Fruit fly (Drosophila melanogaster): ENCODE measurements around the gene mRpS7.

DNA sequence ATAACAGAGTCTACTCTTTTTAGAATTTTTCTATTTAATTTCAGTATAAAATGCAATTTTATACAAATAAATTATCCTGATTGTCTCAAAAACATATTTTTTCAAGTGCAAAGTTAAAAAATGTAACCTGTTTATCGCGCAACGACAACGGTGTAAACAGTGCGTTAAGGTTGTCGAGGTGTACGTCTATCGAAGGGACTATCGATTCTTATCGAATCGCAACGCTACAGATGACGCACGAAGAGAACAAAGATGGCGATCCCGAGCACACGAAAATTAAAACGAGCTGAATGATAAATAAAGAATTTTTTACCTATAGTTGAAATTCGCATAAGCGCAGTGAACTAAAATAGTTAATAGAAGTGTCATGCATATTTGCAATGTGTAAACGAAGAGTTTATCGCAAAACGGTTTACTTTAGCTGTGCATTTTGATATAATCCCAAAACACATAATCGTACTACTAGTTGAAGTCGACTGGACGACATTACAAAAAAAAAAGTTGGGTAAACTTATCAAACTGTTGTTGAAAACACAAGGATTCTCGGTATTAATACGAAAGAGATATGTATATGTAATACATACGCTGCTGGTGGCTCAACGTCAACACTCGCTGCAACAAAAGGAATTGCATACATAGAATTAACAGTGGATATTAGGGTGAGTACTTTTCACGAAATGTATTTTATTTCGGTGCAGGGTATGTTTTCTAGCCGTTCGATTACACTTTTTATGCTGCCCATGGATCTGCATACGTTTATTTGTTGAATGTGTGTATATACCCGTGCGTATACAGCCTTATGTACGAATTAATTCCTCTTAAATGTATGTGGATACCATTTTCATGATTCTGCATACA is 1.6 kb downstream of the mRpS7 start, which contains the start of gene da:
- TF ChIP-seq Dif (GFP tag; optimal IDR thresholded peaks at IDR 0.05; ENCODE audit: partially characterized antibody) (no peak), Dfd (GFP tag; optimal IDR thresholded peaks at IDR 0.05) (no peak), lola (GFP tag; optimal IDR thresholded peaks at IDR 0.05) (peak; percentile 69), CG32264 (GFP tag; optimal IDR thresholded peaks at IDR 0.05) (no peak), HLH106 (tag; optimal IDR thresholded peaks at IDR 0.05) (peak; percentile 61), N (GFP tag; optimal IDR thresholded peaks at IDR 0.05) (peak; percentile 94), dsf (GFP tag; optimal IDR thresholded peaks at IDR 0.05; ENCODE audit: borderline replicate concordance) (no peak), tai (GFP tag; optimal IDR thresholded peaks at IDR 0.05) (no peak), h (GFP tag; optimal IDR thresholded peaks at IDR 0.05) (peak; percentile 56), dmrt93B (GFP tag; optimal IDR thresholded peaks at IDR 0.05) (no peak), psq (GFP tag; optimal IDR thresholded peaks at IDR 0.05) (peak; percentile 8), Hr78 (GFP tag; optimal IDR thresholded peaks at IDR 0.05) (no peak)
